Worm (Caenorhabditis elegans) whole organism, L3 larva: ENCODE measurements around the gene nol-56.

Source experiments
- ZK546.5 ChIP-seq: sonication (generic microtip); optimal IDR thresholded peaks from 2 replicates; lab custom pipeline; 2017; ENCODE audit warnings: missing biosample characterization, missing genetic modification characterization
- ama-1 ChIP-seq: fragments of 150-350 bp; optimal IDR thresholded peaks from 2 replicates; lab custom pipeline; 2018
- fos-1 ChIP-seq: fragments of 150-350 bp; optimal IDR thresholded peaks from 2 replicates; lab custom pipeline; 2014; ENCODE audit warnings: missing biosample characterization, missing genetic modification characterization
- mdl-1 ChIP-seq: fragments of 150-350 bp; optimal IDR thresholded peaks from 2 replicates; lab custom pipeline; 2014; ENCODE audit warnings: missing biosample characterization, missing genetic modification characterization
- skn-1 ChIP-seq: fragments of 150-350 bp; optimal IDR thresholded peaks from 2 replicates; lab custom pipeline; 2014; ENCODE audit warnings: missing biosample characterization, missing genetic modification characterization

DNA sequence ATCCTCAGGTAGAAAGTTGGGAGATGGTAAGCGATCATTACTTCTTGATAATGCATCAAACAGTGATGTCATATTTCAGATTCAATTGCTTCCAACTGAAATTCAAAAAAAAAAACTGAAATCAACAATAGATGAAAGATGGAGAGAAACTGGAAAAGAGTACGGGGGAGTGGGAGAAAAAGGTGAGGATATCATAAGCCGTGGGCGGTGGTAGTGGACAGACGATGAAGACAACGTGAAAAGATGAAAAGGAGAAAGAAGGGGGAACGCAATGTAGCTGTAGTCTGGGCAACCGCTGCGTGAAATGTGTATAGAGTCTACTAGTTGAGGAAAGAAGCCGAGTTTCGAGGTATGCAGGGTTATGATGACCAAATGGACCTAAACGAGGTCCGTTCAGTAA, 45.5 kb downstream of the nol-56 start, which contains the start of gene che-12:
- TF ChIP-seq skn-1 (tag; lab: Kevin White, UChicago), result no peak
- no peak for TF ChIP-seq fos-1 (tag; lab: Kevin White, UChicago)
- no peak for TF ChIP-seq mdl-1 (tag; lab: Kevin White, UChicago)
- TF ChIP-seq ama-1 (lab: Kevin White, UChicago), result no peak
- no peak for TF ChIP-seq ZK546.5 (tag; lab: Kevin White, UChicago)
